Worm (Caenorhabditis elegans) whole organism, late embryonic: ENCODE results near the gene scc-3.

Experiments used
- ceh-19 ChIP-seq: fragments of 200-800 bp; sonication (Bioruptor generic); optimal IDR thresholded peaks from 2 replicates; lab custom pipeline; 2018; ENCODE audit warnings: mild to moderate bottlenecking, missing genetic modification characterization, missing compliant biosample characterization
- ceh-22 ChIP-seq: sonication (generic microtip); optimal IDR thresholded peaks from 2 replicates; lab custom pipeline; 2017; ENCODE audit warnings: missing biosample characterization, missing genetic modification characterization
- ceh-24 ChIP-seq: sonication (generic microtip); optimal IDR thresholded peaks from 2 replicates; lab custom pipeline; 2016; ENCODE audit warnings: mild to moderate bottlenecking, missing genetic modification characterization, missing compliant biosample characterization
- lim-6 ChIP-seq: sonication (generic microtip); optimal IDR thresholded peaks from 2 replicates; lab custom pipeline; 2016; ENCODE audit warnings: missing genetic modification characterization, missing compliant biosample characterization
- nhr-11 ChIP-seq: fragments of 150-350 bp; optimal IDR thresholded peaks from 2 replicates; lab custom pipeline; 2014; ENCODE audit warnings: missing biosample characterization, missing genetic modification characterization
- pha-4 ChIP-seq: fragments of 150-350 bp; optimal IDR thresholded peaks from 2 replicates; lab custom pipeline; 2018; ENCODE audit warnings: missing biosample characterization, missing genetic modification reagents, missing genetic modification characterization
- tbx-2 ChIP-seq: sonication (generic microtip); optimal IDR thresholded peaks from 2 replicates; lab custom pipeline; 2016; ENCODE audit warnings: missing genetic modification characterization, missing compliant biosample characterization

DNA sequence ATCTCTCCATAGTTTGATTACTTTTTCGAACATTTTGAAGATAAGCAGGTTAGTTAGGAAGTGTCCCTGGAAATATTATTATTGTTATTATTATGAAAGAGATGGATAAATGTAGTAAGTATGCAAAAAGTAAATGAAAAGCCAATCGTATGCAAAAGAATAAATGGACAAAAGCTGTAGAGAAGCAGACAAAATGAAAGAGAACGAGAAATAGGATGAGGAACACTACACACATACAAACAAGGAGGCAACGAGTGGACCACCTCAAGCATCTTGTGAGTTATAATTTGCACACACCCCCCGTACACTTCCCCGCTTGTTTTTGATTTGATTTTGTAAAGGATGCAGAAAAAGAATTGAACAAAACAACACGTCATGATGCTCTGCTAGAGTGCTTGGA lies 47.4 kb downstream of the scc-3 start, which contains the start of gene ZC443.2:
- TF ChIP-seq ceh-24 (tag; lab: Kevin White, UChicago) (no peak), ceh-19 (GFP tag; lab: Kevin White, UChicago) (no peak), nhr-11 (tag; lab: Kevin White, UChicago) (no peak), ceh-22 (no peak), lim-6 (tag; lab: Kevin White, UChicago) (no peak), pha-4 (tag; lab: Kevin White, UChicago) (no peak), tbx-2 (tag; lab: Kevin White, UChicago) (no peak)
